Worm (Caenorhabditis elegans) whole organism, young adult: ENCODE data around the gene cdr-4.

Experiments used
- F33H1.4 ChIP-seq: fragments of 200-800 bp; sonication (Bioruptor generic); IDR thresholded peaks from 2 replicates; pipeline ENCODE4 v1.3.6; 2022; ENCODE audit warnings: missing genetic modification reagents, missing genetic modification characterization, missing compliant biosample characterization
- F39B2.1 ChIP-seq: fragments of 200-800 bp; sonication (Bioruptor generic); IDR thresholded peaks from 2 replicates; pipeline ENCODE4 v1.3.6; 2022; ENCODE audit warnings: missing genetic modification reagents, missing genetic modification characterization, missing compliant biosample characterization
- F49E8.2 ChIP-seq: sonication (generic microtip); optimal IDR thresholded peaks from 3 replicates; lab custom pipeline; 2017; ENCODE audit warnings: missing genetic modification characterization, mild to moderate bottlenecking, missing compliant biosample characterization, antibody characterized with exemption, moderate library complexity; ENCODE audit not compliant: insufficient read depth
- Y53F4B.3 ChIP-seq: fragments of 200-800 bp; sonication (Bioruptor generic); IDR thresholded peaks from 2 replicates; pipeline ENCODE4 v1.3.6; 2022; ENCODE audit warnings: missing genetic modification reagents, missing genetic modification characterization, missing compliant biosample characterization
- Y79H2A.3 ChIP-seq: fragments of 200-800 bp; sonication (Bioruptor generic); conservative IDR thresholded peaks from 2 replicates; pipeline ENCODE4 v1.3.6; 2022; ENCODE audit warnings: missing genetic modification reagents, missing genetic modification characterization, missing compliant biosample characterization
- akir-1 ChIP-seq: fragments of 200-800 bp; sonication (Bioruptor generic); optimal IDR thresholded peaks from 2 replicates; lab custom pipeline; 2018; ENCODE audit warnings: mild to moderate bottlenecking, missing genetic modification characterization, moderate library complexity, missing compliant biosample characterization
- ama-1 ChIP-seq, 3 experiments: fragments of 150-350 bp in 1 of 3; sonication (generic microtip) in 2 of 3; optimal IDR thresholded peaks; 2 replicates each; lab custom pipeline; 2014 to 2018; ENCODE audit warnings: missing biosample characterization in 2 of 3, missing genetic modification characterization in 2 of 3, missing genetic modification reagents in 2 of 3
- aptf-3 ChIP-seq: fragments of 200-800 bp; sonication (Bioruptor generic); IDR thresholded peaks from 2 replicates; pipeline ENCODE4 v1.3.6; 2022; ENCODE audit warnings: missing genetic modification characterization, missing compliant biosample characterization
- atf-7 ChIP-seq: sonication (generic microtip); optimal IDR thresholded peaks from 2 replicates; lab custom pipeline; 2017; ENCODE audit warnings: mild to moderate bottlenecking, missing genetic modification characterization, missing compliant biosample characterization
- athp-1 ChIP-seq: sonication (generic microtip); optimal IDR thresholded peaks from 2 replicates; lab custom pipeline; 2017; ENCODE audit warnings: mild to moderate bottlenecking, missing genetic modification characterization, missing compliant biosample characterization
- attf-5 ChIP-seq: fragments of 200-800 bp; sonication (Bioruptor generic); optimal IDR thresholded peaks from 2 replicates; lab custom pipeline; 2018; ENCODE audit warnings: mild to moderate bottlenecking, missing genetic modification characterization, missing compliant biosample characterization
- attf-6 ChIP-seq: fragments of 200-800 bp; sonication (Bioruptor generic); IDR thresholded peaks from 2 replicates; pipeline ENCODE4 v1.3.6; 2022; ENCODE audit warnings: missing genetic modification reagents, missing genetic modification characterization, missing compliant biosample characterization
- cebp-2 ChIP-seq: fragments of 200-800 bp; sonication (Bioruptor generic); IDR thresholded peaks from 2 replicates; pipeline ENCODE4 v1.3.6; 2022; ENCODE audit warnings: missing genetic modification characterization, missing compliant biosample characterization
- chd-7 ChIP-seq: sonication (generic microtip); optimal IDR thresholded peaks from 2 replicates; lab custom pipeline; 2016; ENCODE audit warnings: mild to moderate bottlenecking, missing genetic modification characterization, moderate library complexity, missing compliant biosample characterization
- egl-18 ChIP-seq: fragments of 200-800 bp; sonication (Bioruptor generic); IDR thresholded peaks from 2 replicates; pipeline ENCODE4 v1.3.6; 2022; ENCODE audit warnings: missing genetic modification reagents, missing genetic modification characterization, missing compliant biosample characterization
- ets-4 ChIP-seq: fragments of 200-800 bp; sonication (Bioruptor generic); optimal IDR thresholded peaks from 2 replicates; lab custom pipeline; 2018; ENCODE audit warnings: mild to moderate bottlenecking, missing genetic modification characterization, missing compliant biosample characterization
- hlh-12 ChIP-seq: sonication (generic microtip); optimal IDR thresholded peaks from 2 replicates; lab custom pipeline; 2016; ENCODE audit warnings: missing genetic modification characterization, missing compliant biosample characterization
- hmg-1.2 ChIP-seq: fragments of 200-800 bp; sonication (Bioruptor generic); IDR thresholded peaks from 2 replicates; pipeline ENCODE4 v1.3.6; 2022; ENCODE audit warnings: missing genetic modification reagents, missing genetic modification characterization, missing compliant biosample characterization
- hrde-1 ChIP-seq: sonication (generic microtip); optimal IDR thresholded peaks from 2 replicates; lab custom pipeline; 2016; ENCODE audit warnings: missing genetic modification characterization, mild to moderate bottlenecking, missing compliant biosample characterization, moderate library complexity, missing genotype, missing genetic modification reagents, borderline replicate concordance
- let-526 ChIP-seq: fragments of 200-800 bp; sonication (Bioruptor generic); IDR thresholded peaks from 2 replicates; pipeline ENCODE4 v1.3.6; 2022; ENCODE audit warnings: missing genetic modification reagents, missing genetic modification characterization, missing compliant biosample characterization
- let-607 ChIP-seq, 2 experiments: fragments of 200-800 bp in 1 of 2; sonication (Bioruptor generic) in 1 of 2; sonication (generic microtip) in 1 of 2; optimal IDR thresholded peaks; 2 replicates each; lab custom pipeline; 2016 to 2018; ENCODE audit warnings: mild to moderate bottlenecking in 2 of 2, missing compliant biosample characterization in 2 of 2, missing genetic modification characterization in 2 of 2, moderate library complexity in 2 of 2, missing genotype in 1 of 2
- lin-40 ChIP-seq: sonication (generic microtip); optimal IDR thresholded peaks from 2 replicates; lab custom pipeline; 2016; ENCODE audit warnings: missing genetic modification characterization, mild to moderate bottlenecking, missing compliant biosample characterization, missing genotype, missing genetic modification reagents
- nfya-2 ChIP-seq: fragments of 200-800 bp; sonication (Bioruptor generic); IDR thresholded peaks from 2 replicates; pipeline ENCODE4 v1.3.6; 2022; ENCODE audit warnings: missing genetic modification reagents, missing genetic modification characterization, missing compliant biosample characterization
- nhr-120 ChIP-seq: fragments of 200-800 bp; sonication (Bioruptor generic); IDR thresholded peaks from 2 replicates; pipeline ENCODE4 v1.3.6; 2022; ENCODE audit warnings: missing genetic modification characterization, missing compliant biosample characterization
- nhr-80 ChIP-seq: sonication (generic microtip); optimal IDR thresholded peaks from 2 replicates; lab custom pipeline; 2016; ENCODE audit warnings: missing genetic modification characterization, missing compliant biosample characterization
- pbrm-1 ChIP-seq: fragments of 200-800 bp; sonication (Bioruptor generic); IDR thresholded peaks from 2 replicates; pipeline ENCODE4 v1.3.6; 2022; ENCODE audit warnings: missing genetic modification reagents, missing genetic modification characterization, missing compliant biosample characterization
- rpc-1 ChIP-seq, 2 experiments: fragments of 150-350 bp in 1 of 2; sonication (generic microtip) in 1 of 2; optimal IDR thresholded peaks; 2 replicates each; lab custom pipeline; 2014 to 2018; ENCODE audit warnings: missing biosample characterization in 1 of 2, missing genetic modification characterization in 1 of 2, missing genetic modification reagents in 1 of 2, missing genotype in 1 of 2
- sea-2 ChIP-seq: fragments of 200-800 bp; sonication (Bioruptor generic); IDR thresholded peaks from 2 replicates; pipeline ENCODE4 v1.3.6; 2022; ENCODE audit warnings: missing genetic modification characterization, missing compliant biosample characterization
- snpc-1.1 ChIP-seq: sonication (generic microtip); optimal IDR thresholded peaks from 2 replicates; lab custom pipeline; 2017; ENCODE audit warnings: missing genetic modification characterization, mild to moderate bottlenecking, missing compliant biosample characterization, antibody characterized with exemption, moderate library complexity, missing genotype, missing genetic modification reagents; ENCODE audit not compliant: insufficient read depth
- snpc-3.4 ChIP-seq: sonication (generic microtip); optimal IDR thresholded peaks from 2 replicates; lab custom pipeline; 2017; ENCODE audit warnings: missing genetic modification characterization, mild to moderate bottlenecking, missing compliant biosample characterization, antibody characterized with exemption, moderate library complexity, missing genotype, missing genetic modification reagents
- somi-1 ChIP-seq: fragments of 200-800 bp; sonication (Bioruptor generic); optimal IDR thresholded peaks from 2 replicates; lab custom pipeline; 2018; ENCODE audit warnings: mild to moderate bottlenecking, missing genetic modification characterization, missing compliant biosample characterization
- unc-62 ChIP-seq: fragments of 150-350 bp; optimal IDR thresholded peaks from 2 replicates; lab custom pipeline; 2014; ENCODE audit warnings: missing biosample characterization, missing genetic modification reagents, missing genetic modification characterization
- zim-3 ChIP-seq: sonication (generic microtip); optimal IDR thresholded peaks from 2 replicates; lab custom pipeline; 2017; ENCODE audit warnings: mild to moderate bottlenecking, missing genetic modification characterization, moderate library complexity, missing compliant biosample characterization
- ztf-25 ChIP-seq: fragments of 200-800 bp; sonication (Bioruptor generic); IDR thresholded peaks from 2 replicates; pipeline ENCODE4 v1.3.6; 2022; ENCODE audit warnings: missing genetic modification reagents, missing genetic modification characterization, missing compliant biosample characterization

cdr-4 gene

DNA sequence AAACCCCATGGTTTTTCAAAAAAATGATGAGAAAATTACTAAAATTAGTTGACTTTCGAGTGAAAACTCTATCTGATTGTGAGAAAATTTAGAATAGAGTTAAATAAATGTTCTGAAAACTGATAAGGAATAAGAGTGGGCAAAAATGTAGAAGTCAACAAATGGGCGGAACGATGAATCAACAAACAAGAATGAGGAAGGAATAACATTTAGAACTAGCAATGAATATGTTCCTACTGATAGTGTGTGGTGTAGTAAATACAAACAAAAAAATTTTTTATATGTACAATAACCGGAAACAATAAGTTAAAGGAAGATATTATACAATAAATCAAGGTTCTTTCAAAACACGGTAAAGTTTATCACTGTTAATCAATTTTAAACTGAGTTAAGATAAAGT is 35.3 kb upstream of the cdr-4 start, which contains the start of gene pals-39:
pals-39 (minus strand) TSS at position 101 of the 400 bp plus-strand sequence.
- TF ChIP-seq chd-7 (tag; lab: Kevin White, UChicago) (no peak), rpc-1 (optimal IDR thresholded peaks at IDR 0.05; lab: Kevin White, UChicago) (no peak), rpc-1 (tag; optimal IDR thresholded peaks at IDR 0.05; lab: Kevin White, UChicago) (no peak), let-526 (GFP tag; lab: Robert Waterston, UW) (no peak), hlh-12 (tag; lab: Kevin White, UChicago) (no peak), aptf-3 (GFP tag; lab: Robert Waterston, UW) (no peak), zim-3 (tag; lab: Kevin White, UChicago) (no peak), atf-7 (no peak), attf-5 (GFP tag; lab: Kevin White, UChicago) (no peak), nfya-2 (GFP tag; lab: Robert Waterston, UW) (no peak), snpc-1.1 (tag; lab: Kevin White, UChicago) (no peak), akir-1 (GFP tag; lab: Kevin White, UChicago) (no peak), athp-1 (tag; lab: Kevin White, UChicago) (no peak), F49E8.2 (tag; lab: Kevin White, UChicago) (no peak), unc-62 (GFP tag; lab: Kevin White, UChicago) (no peak), ets-4 (no peak), ztf-25 (GFP tag; lab: Robert Waterston, UW) (no peak), F33H1.4 (GFP tag; lab: Robert Waterston, UW) (no peak), attf-6 (GFP tag; lab: Robert Waterston, UW) (no peak), cebp-2 (GFP tag; lab: Robert Waterston, UW) (no peak)
- TF ChIP-seq, all 124 proteins: peak for 0

DNA sequence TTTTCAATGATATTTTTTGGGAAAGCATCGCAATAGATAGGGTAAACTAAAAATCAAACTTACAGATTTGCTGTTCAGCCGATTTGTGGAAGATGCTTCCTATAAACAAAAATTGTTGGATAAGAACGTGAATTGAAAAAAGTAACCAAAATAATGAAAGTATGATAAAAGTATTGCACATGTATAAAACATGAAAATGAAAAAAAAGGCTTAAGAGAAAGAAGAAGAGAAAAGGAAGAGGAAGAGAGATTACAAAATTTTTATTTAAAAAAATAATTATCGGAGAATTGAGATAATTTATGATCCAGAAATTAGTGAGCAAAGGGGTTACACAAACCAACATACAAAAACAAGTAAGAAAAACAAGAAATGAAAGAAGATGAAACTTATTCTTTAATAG is 33.0 kb upstream of the cdr-4 start, which contains the start of gene pals-37:
pals-37 (minus strand) TSS at position 101 of the 400 bp plus-strand sequence.
- TF ChIP-seq Y53F4B.3 (GFP tag; lab: Robert Waterston, UW) (no peak), hrde-1 (tag; lab: Kevin White, UChicago) (no peak), snpc-3.4 (no peak), Y79H2A.3 (GFP tag; lab: Robert Waterston, UW) (no peak), sea-2 (GFP tag; lab: Robert Waterston, UW) (no peak), nhr-120 (GFP tag; lab: Robert Waterston, UW) (no peak), egl-18 (no peak), nhr-80 (no peak), lin-40 (tag; lab: Kevin White, UChicago) (no peak), let-607 (tag; optimal IDR thresholded peaks at IDR 0.05; lab: Kevin White, UChicago) (no peak), F39B2.1 (GFP tag; lab: Robert Waterston, UW) (no peak)

DNA sequence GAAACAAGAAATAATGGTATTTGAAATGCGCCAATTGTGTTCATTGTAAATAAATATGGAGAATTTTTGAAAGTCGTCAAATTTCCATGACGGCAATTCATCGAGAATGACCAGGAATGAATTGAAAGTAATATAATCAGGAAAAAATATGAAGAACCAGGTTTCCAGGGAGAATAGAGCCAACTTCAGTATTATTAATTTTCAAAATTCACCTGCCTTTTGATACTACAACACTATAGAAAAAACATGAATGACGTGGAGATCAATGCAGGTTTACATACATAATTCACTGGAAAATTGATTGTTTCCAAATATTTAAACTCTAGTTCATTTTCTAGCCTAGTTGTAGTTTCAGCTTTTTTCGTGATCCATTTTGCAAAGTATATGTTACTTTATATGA is 25.3 kb upstream of the cdr-4 start, which contains the start of gene srh-25:
srh-25 (minus strand) TSS at position 101 of the 400 bp plus-strand sequence.
- no peak for TF ChIP-seq ama-1 (optimal IDR thresholded peaks at IDR 0.05; lab: Kevin White, UChicago)
- TF ChIP-seq ama-1 (GFP tag; optimal IDR thresholded peaks at IDR 0.05; lab: Kevin White, UChicago), result no peak
- no peak for TF ChIP-seq somi-1 (GFP tag; lab: Kevin White, UChicago)
- no peak for TF ChIP-seq pbrm-1 (GFP tag; lab: Robert Waterston, UW)
- no peak for TF ChIP-seq hmg-1.2 (GFP tag; lab: Robert Waterston, UW)
